Fruit fly (Drosophila melanogaster): Measurements from ENCODE around the gene CG6865.

DNA sequence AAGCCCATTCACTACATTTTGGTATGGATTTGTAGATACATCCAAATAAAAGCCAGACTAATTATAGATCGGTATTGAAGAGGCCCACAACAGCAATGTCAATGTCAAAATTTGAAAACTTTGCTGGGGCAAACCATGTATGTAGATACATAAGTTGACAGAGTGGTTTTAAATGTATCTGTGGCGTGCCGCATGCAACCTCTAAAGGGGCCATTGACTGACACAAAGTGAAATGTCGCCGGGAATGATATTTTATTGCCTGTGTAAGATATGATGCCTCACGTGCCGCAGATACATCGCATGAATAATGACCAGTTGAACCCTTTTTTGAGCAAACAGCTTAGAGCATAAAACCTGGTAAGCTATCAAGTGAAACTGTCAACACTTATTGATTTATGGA is 30.7 kb upstream of the CG6865 start:
- TF ChIP-seq CG8478 (optimal IDR thresholded peaks at IDR 0.05): no peak
- TF ChIP-seq CTCF (optimal IDR thresholded peaks at IDR 0.05): no peak
